Fruit fly (Drosophila melanogaster) whole organism, prepupa: Measurements from ENCODE around the gene CG1271.

Source experiments
- Blimp-1 ChIP-seq: fragments of 200-800 bp; sonication (Bioruptor generic); optimal IDR thresholded peaks from 3 replicates; lab custom pipeline; 2017; ENCODE audit warnings: missing biosample characterization, missing genetic modification characterization, mild to moderate bottlenecking, moderate library complexity, missing genetic modification reagents
- CG10669 ChIP-seq: fragments of 200-800 bp; sonication (Bioruptor generic); optimal IDR thresholded peaks from 3 replicates; lab custom pipeline; 2018; ENCODE audit warnings: missing biosample characterization, mild to moderate bottlenecking, missing genetic modification characterization, moderate library complexity
- CG11902 ChIP-seq: fragments of 200-800 bp; sonication (Bioruptor generic); optimal IDR thresholded peaks from 3 replicates; lab custom pipeline; 2016; ENCODE audit warnings: missing biosample characterization, missing genetic modification characterization
- CG1621 ChIP-seq: fragments of 200-800 bp; sonication (Bioruptor generic); optimal IDR thresholded peaks from 3 replicates; lab custom pipeline; 2018; ENCODE audit warnings: missing biosample characterization, mild to moderate bottlenecking, missing genetic modification characterization
- CG31627 ChIP-seq: fragments of 200-800 bp; sonication (Bioruptor generic); optimal IDR thresholded peaks from 3 replicates; lab custom pipeline; 2016; ENCODE audit warnings: missing biosample characterization, missing genetic modification characterization
- CG32006 ChIP-seq: fragments of 200-800 bp; sonication (Bioruptor generic); optimal IDR thresholded peaks from 3 replicates; lab custom pipeline; 2017; ENCODE audit warnings: missing biosample characterization, mild to moderate bottlenecking, missing genetic modification characterization
- CG34406 ChIP-seq: fragments of 200-800 bp; sonication (Bioruptor generic); optimal IDR thresholded peaks from 3 replicates; lab custom pipeline; 2016; ENCODE audit warnings: missing biosample characterization, missing genetic modification characterization
- CG3919 ChIP-seq: fragments of 200-800 bp; sonication (Bioruptor generic); optimal IDR thresholded peaks from 3 replicates; lab custom pipeline; 2016; ENCODE audit warnings: missing biosample characterization, missing genetic modification characterization
- CG4318 ChIP-seq: fragments of 200-800 bp; sonication (Bioruptor generic); optimal IDR thresholded peaks from 3 replicates; lab custom pipeline; 2017; ENCODE audit warnings: missing biosample characterization, mild to moderate bottlenecking, missing genetic modification characterization
- CG6163 ChIP-seq: fragments of 200-800 bp; sonication (Bioruptor generic); IDR thresholded peaks from 3 replicates; pipeline ENCODE4 v1.3.6; 2022; ENCODE audit warnings: missing biosample characterization, missing genetic modification characterization
- CG6276 ChIP-seq: fragments of 200-800 bp; sonication (Bioruptor generic); optimal IDR thresholded peaks from 2 replicates; lab custom pipeline; 2017; ENCODE audit warnings: missing biosample characterization, mild to moderate bottlenecking, missing genetic modification characterization
- CG6792 ChIP-seq: fragments of 200-800 bp; sonication (Bioruptor generic); optimal IDR thresholded peaks from 3 replicates; lab custom pipeline; 2016; ENCODE audit warnings: missing biosample characterization, missing genetic modification characterization
- CG6854 ChIP-seq: fragments of 200-800 bp; sonication (Bioruptor generic); optimal IDR thresholded peaks from 2 replicates; lab custom pipeline; 2017; ENCODE audit warnings: missing biosample characterization, mild to moderate bottlenecking, missing genetic modification characterization
- CG7368 ChIP-seq: fragments of 200-800 bp; sonication (Bioruptor generic); optimal IDR thresholded peaks from 3 replicates; lab custom pipeline; 2016; ENCODE audit warnings: missing biosample characterization, missing genetic modification characterization
- CG8632 ChIP-seq: fragments of 200-800 bp; sonication (Bioruptor generic); optimal IDR thresholded peaks from 3 replicates; lab custom pipeline; 2016; ENCODE audit warnings: missing biosample characterization, missing genetic modification characterization
- CG9139 ChIP-seq: fragments of 200-800 bp; sonication (Bioruptor generic); optimal IDR thresholded peaks from 3 replicates; lab custom pipeline; 2017; ENCODE audit warnings: missing biosample characterization, mild to moderate bottlenecking, missing genetic modification characterization
- Eip75B ChIP-seq: fragments of 200-800 bp; sonication (Bioruptor generic); optimal IDR thresholded peaks from 3 replicates; lab custom pipeline; 2016; ENCODE audit warnings: missing biosample characterization, missing genetic modification characterization
- Eip78C ChIP-seq: fragments of 200-800 bp; sonication (Bioruptor generic); peaks from one replicate; lab custom pipeline; 2016; ENCODE audit warnings: missing biosample characterization, missing genetic modification characterization
- Eip93F ChIP-seq: fragments of 200-800 bp; sonication (Bioruptor generic); optimal IDR thresholded peaks from 2 replicates; lab custom pipeline; 2016; ENCODE audit warnings: missing biosample characterization, mild to moderate bottlenecking, missing genetic modification characterization
- Ets96B ChIP-seq: fragments of 200-800 bp; optimal IDR thresholded peaks from 2 replicates; lab custom pipeline; 2019; ENCODE audit warnings: missing biosample characterization, mild to moderate bottlenecking, missing genetic modification characterization, moderate library complexity
- Hr38 ChIP-seq: sonication (Bioruptor generic); optimal IDR thresholded peaks from 2 replicates; lab custom pipeline; 2016; ENCODE audit warnings: missing biosample characterization, missing genetic modification characterization
- Hr39 ChIP-seq: fragments of 200-800 bp; sonication (Bioruptor generic); optimal IDR thresholded peaks from 2 replicates; lab custom pipeline; 2016; ENCODE audit warnings: missing biosample characterization, missing genetic modification characterization
- Lpt ChIP-seq: fragments of 200-800 bp; sonication (Bioruptor generic); optimal IDR thresholded peaks from 3 replicates; lab custom pipeline; 2016; ENCODE audit warnings: missing biosample characterization, missing genetic modification characterization
- Met ChIP-seq: fragments of 200-800 bp; sonication (Bioruptor generic); optimal IDR thresholded peaks from 3 replicates; lab custom pipeline; 2016; ENCODE audit warnings: missing biosample characterization, missing genetic modification characterization
- OdsH ChIP-seq: fragments of 200-800 bp; sonication (Bioruptor generic); optimal IDR thresholded peaks from 3 replicates; lab custom pipeline; 2016; ENCODE audit warnings: missing biosample characterization, missing genetic modification characterization
- Sox14 ChIP-seq: fragments of 200-800 bp; sonication (Bioruptor generic); optimal IDR thresholded peaks from 3 replicates; lab custom pipeline; 2016; ENCODE audit warnings: missing biosample characterization, missing genetic modification characterization
- achi ChIP-seq: fragments of 200-800 bp; sonication (Bioruptor generic); optimal IDR thresholded peaks from 3 replicates; lab custom pipeline; 2016; ENCODE audit warnings: missing biosample characterization, missing genetic modification characterization
- acj6 ChIP-seq: fragments of 200-800 bp; sonication (Bioruptor generic); optimal IDR thresholded peaks from 3 replicates; lab custom pipeline; 2016; ENCODE audit warnings: missing biosample characterization, missing genetic modification characterization
- cyc ChIP-seq: fragments of 200-800 bp; sonication (Bioruptor generic); optimal IDR thresholded peaks from 3 replicates; lab custom pipeline; 2016; ENCODE audit warnings: missing biosample characterization, missing genetic modification characterization
- dac ChIP-seq: fragments of 200-800 bp; sonication (Bioruptor generic); optimal IDR thresholded peaks from 2 replicates; lab custom pipeline; 2017; ENCODE audit warnings: missing biosample characterization, mild to moderate bottlenecking, missing genetic modification characterization
- dsx ChIP-seq: fragments of 200-800 bp; optimal IDR thresholded peaks from 3 replicates; lab custom pipeline; 2019; ENCODE audit warnings: missing biosample characterization, mild to moderate bottlenecking, missing genetic modification characterization, moderate library complexity; ENCODE audit not compliant: poor library complexity, severe bottlenecking
- eg ChIP-seq: fragments of 200-800 bp; sonication (Bioruptor generic); IDR thresholded peaks from 3 replicates; pipeline ENCODE4 v1.3.6; 2022; ENCODE audit warnings: missing biosample characterization, missing genetic modification characterization
- fd59A ChIP-seq: fragments of 200-800 bp; sonication (Bioruptor generic); optimal IDR thresholded peaks from 2 replicates; lab custom pipeline; 2017; ENCODE audit warnings: missing biosample characterization, mild to moderate bottlenecking, missing genetic modification characterization, missing genetic modification reagents
- fd85E ChIP-seq: fragments of 200-800 bp; sonication (Bioruptor generic); optimal IDR thresholded peaks from 3 replicates; lab custom pipeline; 2016; ENCODE audit warnings: missing biosample characterization, missing genetic modification characterization
- fkh ChIP-seq: fragments of 200-800 bp; sonication (Bioruptor generic); optimal IDR thresholded peaks from 3 replicates; lab custom pipeline; 2017; ENCODE audit warnings: missing biosample characterization, mild to moderate bottlenecking, missing genetic modification characterization, moderate library complexity
- lz ChIP-seq: fragments of 200-800 bp; sonication (Bioruptor generic); optimal IDR thresholded peaks from 3 replicates; lab custom pipeline; 2016; ENCODE audit warnings: missing biosample characterization, missing genetic modification characterization
- net ChIP-seq: fragments of 200-800 bp; sonication (Bioruptor generic); optimal IDR thresholded peaks from 3 replicates; lab custom pipeline; 2016; ENCODE audit warnings: missing biosample characterization, missing genetic modification characterization
- pdm3 ChIP-seq: fragments of 200-800 bp; sonication (Bioruptor generic); optimal IDR thresholded peaks from 3 replicates; lab custom pipeline; 2016; ENCODE audit warnings: missing biosample characterization, missing genetic modification characterization
- salr ChIP-seq, 2 experiments: fragments of 200-800 bp; sonication (Bioruptor generic); optimal IDR thresholded peaks; 3 replicates each; lab custom pipeline; 2016 to 2018; ENCODE audit warnings: missing biosample characterization in 2 of 2, missing genetic modification characterization in 2 of 2, mild to moderate bottlenecking in 1 of 2
- ss ChIP-seq, 2 experiments: fragments of 200-800 bp; sonication (Bioruptor generic); optimal IDR thresholded peaks; 2 replicates in 1 of 2; 3 replicates in 1 of 2; lab custom pipeline; 2017 to 2018; ENCODE audit warnings: mild to moderate bottlenecking in 2 of 2, missing biosample characterization in 2 of 2, missing genetic modification characterization in 2 of 2, moderate library complexity in 1 of 2
- svp ChIP-seq: fragments of 200-800 bp; sonication (Bioruptor generic); peaks from one replicate; lab custom pipeline; 2016; ENCODE audit warnings: missing biosample characterization, missing genetic modification characterization
- topi ChIP-seq: fragments of 200-800 bp; sonication (Bioruptor generic); optimal IDR thresholded peaks from 3 replicates; lab custom pipeline; 2016; ENCODE audit warnings: missing biosample characterization, missing genetic modification characterization
- vri ChIP-seq: fragments of 200-800 bp; sonication (Bioruptor generic); optimal IDR thresholded peaks from 3 replicates; lab custom pipeline; 2016; ENCODE audit warnings: missing biosample characterization, mild to moderate bottlenecking, missing genetic modification characterization

Gene CG1271

dm6 chr3L:3058970-3059883, 6.9 kb downstream of the CG1271 start (continued):
- TF ChIP-seq CG6276 (GFP tag; lab: Kevin White, UChicago) (no peak), CG6854 (GFP tag; lab: Kevin White, UChicago) (no peak), CG31627 (GFP tag; lab: Kevin White, UChicago) (no peak), Hr38 (GFP tag; lab: Kevin White, UChicago) (no peak), Ets96B (tag; lab: Kevin White, UChicago) (no peak), ss (GFP tag; optimal IDR thresholded peaks at IDR 0.05; lab: Kevin White, UChicago) (no peak), vri (GFP tag; lab: Kevin White, UChicago) (no peak), fd59A (GFP tag; lab: Kevin White, UChicago) (no peak), CG6163 (GFP tag; lab: Robert Waterston, UW) (no peak), Eip93F (GFP tag; lab: Kevin White, UChicago) (no peak), Eip75B (GFP tag; lab: Kevin White, UChicago) (no peak), svp (GFP tag; lab: Kevin White, UChicago) (peak; percentile 78), dsx (no peak), Lpt (no peak), Blimp-1 (GFP tag; lab: Kevin White, UChicago) (no peak), topi (GFP tag; lab: Kevin White, UChicago) (peak; percentile 2)
- TF ChIP-seq, all 60 proteins: peak for 14

- peak; percentile 100 for TF ChIP-seq svp (GFP tag; lab: Kevin White, UChicago)
- TF ChIP-seq dsx, result peak; percentile 96
- peak; percentile 98 for TF ChIP-seq fd85E (GFP tag; lab: Kevin White, UChicago)
- peak; percentile 100 for TF ChIP-seq CG3919 (GFP tag; lab: Kevin White, UChicago)
- TF ChIP-seq Blimp-1 (GFP tag; lab: Kevin White, UChicago), result peak; percentile 97
- TF ChIP-seq CG6276 (GFP tag; lab: Kevin White, UChicago), result peak; percentile 99
- peak; percentile 99 for TF ChIP-seq Lpt
- peak; percentile 100 for TF ChIP-seq cyc (GFP tag; lab: Kevin White, UChicago)
- TF ChIP-seq CG10669, result peak; percentile 99
- TF ChIP-seq Ets96B (tag; lab: Kevin White, UChicago), result peak; percentile 99
- TF ChIP-seq Met (GFP tag; lab: Kevin White, UChicago), result peak; percentile 100
- TF ChIP-seq CG8632 (GFP tag; lab: Kevin White, UChicago), result peak; percentile 100
- TF ChIP-seq Hr38 (GFP tag; lab: Kevin White, UChicago), result peak; percentile 99
- TF ChIP-seq acj6 (GFP tag; lab: Kevin White, UChicago), result peak; percentile 100
- peak; percentile 100 for TF ChIP-seq CG6163 (GFP tag; lab: Robert Waterston, UW)
- peak; percentile 100 for TF ChIP-seq net
- peak; percentile 100 for TF ChIP-seq CG7368 (GFP tag; lab: Kevin White, UChicago)
- peak; percentile 100 for TF ChIP-seq Eip75B (GFP tag; lab: Kevin White, UChicago)
- peak; percentile 100 for TF ChIP-seq eg (GFP tag; lab: Robert Waterston, UW)
- TF ChIP-seq CG32006 (GFP tag; lab: Kevin White, UChicago), result peak; percentile 100
- peak; percentile 100 for TF ChIP-seq CG31627 (GFP tag; lab: Kevin White, UChicago)
- TF ChIP-seq CG11902 (GFP tag; lab: Kevin White, UChicago), result peak; percentile 100
- TF ChIP-seq CG1621, result peak; percentile 99
- TF ChIP-seq dac (GFP tag; lab: Kevin White, UChicago), result peak; percentile 99
- TF ChIP-seq Sox14 (GFP tag; lab: Kevin White, UChicago), result peak; percentile 100
- peak; percentile 99 for TF ChIP-seq salr (GFP tag; optimal IDR thresholded peaks at IDR 0.05; lab: Kevin White, UChicago)
- TF ChIP-seq Hr39 (GFP tag; lab: Kevin White, UChicago), result peak; percentile 100
- peak; percentile 95 for TF ChIP-seq CG9139
- TF ChIP-seq Eip78C (GFP tag; lab: Kevin White, UChicago), result peak; percentile 100
- TF ChIP-seq OdsH (GFP tag; lab: Kevin White, UChicago), result peak; percentile 100
- peak; percentile 100 for TF ChIP-seq pdm3 (GFP tag; lab: Kevin White, UChicago)
- TF ChIP-seq CG6792, result peak; percentile 100
- TF ChIP-seq fkh (GFP tag; lab: Kevin White, UChicago), result peak; percentile 96
- TF ChIP-seq achi (GFP tag; lab: Kevin White, UChicago), result peak; percentile 99
- peak; percentile 100 for TF ChIP-seq lz (GFP tag; lab: Kevin White, UChicago)
- peak; percentile 99 for TF ChIP-seq fd59A (GFP tag; lab: Kevin White, UChicago)
- TF ChIP-seq CG4318 (GFP tag; lab: Kevin White, UChicago), result peak; percentile 100
- TF ChIP-seq Eip93F (GFP tag; lab: Kevin White, UChicago), result peak; percentile 99
- TF ChIP-seq CG34406 (GFP tag; lab: Kevin White, UChicago), result peak; percentile 100
Measured at dm6 chr3L:3060054-3060979, 8.0 kb downstream of the CG1271 start.
